Fruit fly (Drosophila melanogaster): ENCODE measurements around the gene Dys.

Dys gene

DNA sequence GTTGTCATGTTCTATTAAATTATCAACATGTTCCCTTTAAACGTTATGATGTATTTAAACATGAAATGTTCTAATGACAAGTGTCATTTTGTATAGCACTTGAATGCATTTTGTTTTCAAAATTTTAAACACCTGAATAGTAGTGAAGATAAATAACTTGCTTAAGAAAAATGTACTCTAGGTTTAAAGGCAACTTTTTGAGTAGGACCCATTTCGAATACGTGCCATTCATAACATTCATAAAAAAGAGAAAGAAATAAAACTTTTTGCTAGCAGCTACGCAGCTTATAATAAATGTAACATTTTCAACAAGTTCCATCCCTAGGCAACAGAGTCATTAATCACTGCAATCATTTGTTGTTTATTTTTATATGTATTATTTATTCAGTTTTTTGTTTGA, 25.5 kb downstream of the Dys start:
- TF ChIP-seq Eip93F (GFP tag; optimal IDR thresholded peaks at IDR 0.05) (no peak), CG6276 (GFP tag; optimal IDR thresholded peaks at IDR 0.05) (peak; percentile 9), CG32006 (GFP tag; optimal IDR thresholded peaks at IDR 0.05) (peak; percentile 16)

DNA sequence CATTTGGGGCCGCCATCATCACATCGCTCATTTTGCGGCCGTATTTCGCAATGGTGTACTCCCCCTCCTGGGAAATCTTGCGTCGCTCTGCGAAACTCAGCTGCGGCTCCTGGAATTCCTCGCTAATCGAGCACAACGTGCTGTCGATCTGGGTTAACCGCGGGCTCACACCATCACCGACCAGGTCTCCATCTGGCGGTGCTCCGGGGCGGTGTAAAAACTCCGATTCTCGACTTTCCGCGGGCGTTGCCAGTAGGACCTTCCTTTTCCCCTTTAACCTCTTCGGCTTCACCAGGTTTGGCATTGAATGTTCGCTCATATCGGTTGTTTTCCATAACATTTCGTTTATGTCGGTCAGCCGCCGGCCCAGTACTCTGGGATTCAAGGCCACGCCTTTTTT, 29.1 kb downstream of the Dys start:
- TF ChIP-seq CG1621 (tag; optimal IDR thresholded peaks at IDR 0.05) (no peak), CG32006 (GFP tag; optimal IDR thresholded peaks at IDR 0.05) (no peak), Ets96B (tag; optimal IDR thresholded peaks at IDR 0.05) (no peak), CG34406 (GFP tag; optimal IDR thresholded peaks at IDR 0.05) (no peak), CG8119 (GFP tag; IDR thresholded peaks at IDR 0.05) (no peak), ss (GFP tag; optimal IDR thresholded peaks at IDR 0.05) (no peak), Hr39 (GFP tag; optimal IDR thresholded peaks at IDR 0.05) (no peak)

dm6 chr3R:19490996-19491395, 30.1 kb downstream of the Dys start, which contains the start of gene CG15025:
Gene CG15025, minus strand, starts transcription at chr3R:19491115.
- TF ChIP-seq CG8632 (GFP tag; optimal IDR thresholded peaks at IDR 0.05): no peak
- TF ChIP-seq CG6854 (GFP tag; optimal IDR thresholded peaks at IDR 0.05): no peak
- peak; percentile 58 for TF ChIP-seq Hr39 (GFP tag; optimal IDR thresholded peaks at IDR 0.05)
- TF ChIP-seq Ets96B (tag; optimal IDR thresholded peaks at IDR 0.05): no peak
- TF ChIP-seq svp (GFP tag): no peak
- no peak for TF ChIP-seq fd85E (GFP tag; optimal IDR thresholded peaks at IDR 0.05)
- TF ChIP-seq Gug (GFP tag; IDR thresholded peaks at IDR 0.05): no peak
- TF ChIP-seq Hr4 (GFP tag; optimal IDR thresholded peaks at IDR 0.05): peak; percentile 2
- TF ChIP-seq CG16779 (tag; optimal IDR thresholded peaks at IDR 0.05): no peak
- TF ChIP-seq cyc (GFP tag; optimal IDR thresholded peaks at IDR 0.05): no peak
- TF ChIP-seq CG1621 (tag; optimal IDR thresholded peaks at IDR 0.05): no peak
- TF ChIP-seq Sox102F (GFP tag; optimal IDR thresholded peaks at IDR 0.05): no peak
- no peak for TF ChIP-seq spab (GFP tag; optimal IDR thresholded peaks at IDR 0.05)
- TF ChIP-seq pdm3 (GFP tag; optimal IDR thresholded peaks at IDR 0.05): no peak
- TF ChIP-seq CG3919 (GFP tag; optimal IDR thresholded peaks at IDR 0.05): no peak
- no peak; the same call in 2 of the 3 replicates for TF ChIP-seq eg (GFP tag; IDR thresholded peaks at IDR 0.05)
- TF ChIP-seq CG6276 (GFP tag; optimal IDR thresholded peaks at IDR 0.05): no peak
- TF ChIP-seq Hr38 (GFP tag; optimal IDR thresholded peaks at IDR 0.05): no peak
- no peak for TF ChIP-seq CG8319 (GFP tag; optimal IDR thresholded peaks at IDR 0.05)
- peak; percentile 30 for TF ChIP-seq CG32006 (GFP tag; optimal IDR thresholded peaks at IDR 0.05)
- no peak for TF ChIP-seq CG7368 (GFP tag; optimal IDR thresholded peaks at IDR 0.05)
- TF ChIP-seq Eip93F (GFP tag; optimal IDR thresholded peaks at IDR 0.05): no peak
- TF ChIP-seq CG31627 (GFP tag; optimal IDR thresholded peaks at IDR 0.05): no peak
- TF ChIP-seq acj6 (GFP tag; optimal IDR thresholded peaks at IDR 0.05): no peak
- TF ChIP-seq vri (GFP tag; optimal IDR thresholded peaks at IDR 0.05): no peak
- TF ChIP-seq CG15336 (GFP tag; IDR thresholded peaks at IDR 0.05): no peak
- TF ChIP-seq lz (GFP tag; optimal IDR thresholded peaks at IDR 0.05): peak; percentile 34
- TF ChIP-seq CG11762 (GFP tag; optimal IDR thresholded peaks at IDR 0.05; ENCODE audit: insufficient read depth): no peak
- no peak for TF ChIP-seq esn (GFP tag; optimal IDR thresholded peaks at IDR 0.05)
- TF ChIP-seq fkh (GFP tag; optimal IDR thresholded peaks at IDR 0.05): no peak
- TF ChIP-seq dac (GFP tag; optimal IDR thresholded peaks at IDR 0.05): peak; percentile 4
- no peak for TF ChIP-seq CG6163 (GFP tag; IDR thresholded peaks at IDR 0.05)
- no peak for TF ChIP-seq topi (GFP tag; optimal IDR thresholded peaks at IDR 0.05)
- no peak for TF ChIP-seq CG10669 (GFP tag; optimal IDR thresholded peaks at IDR 0.05)
- TF ChIP-seq achi (GFP tag; optimal IDR thresholded peaks at IDR 0.05): no peak
- TF ChIP-seq CG4318 (GFP tag; optimal IDR thresholded peaks at IDR 0.05): no peak
- no peak for TF ChIP-seq CG34406 (GFP tag; optimal IDR thresholded peaks at IDR 0.05)
- no peak for TF ChIP-seq salr (GFP tag; optimal IDR thresholded peaks at IDR 0.05)
- TF ChIP-seq CG11294 (GFP tag; IDR thresholded peaks at IDR 0.05): no peak
- no peak for TF ChIP-seq Eip75B (GFP tag; optimal IDR thresholded peaks at IDR 0.05)
- TF ChIP-seq ss (GFP tag; optimal IDR thresholded peaks at IDR 0.05): no peak
- TF ChIP-seq Lpt (GFP tag; optimal IDR thresholded peaks at IDR 0.05): no peak
- TF ChIP-seq CG8119 (GFP tag; IDR thresholded peaks at IDR 0.05): no peak
- no peak for TF ChIP-seq Blimp-1 (GFP tag; optimal IDR thresholded peaks at IDR 0.05)
- TF ChIP-seq CG3032 (tag; optimal IDR thresholded peaks at IDR 0.05): no peak
- peak; percentile 24 for TF ChIP-seq OdsH (GFP tag; optimal IDR thresholded peaks at IDR 0.05)
